Worm (Caenorhabditis elegans) whole organism, L3 larva: ENCODE measurements around the gene spig-10.

Experiments
- ZK546.5 ChIP-seq: sonication (generic microtip); optimal IDR thresholded peaks from 2 replicates; lab custom pipeline; 2017; ENCODE audit warnings: missing biosample characterization, missing genetic modification characterization
- ama-1 ChIP-seq: fragments of 150-350 bp; optimal IDR thresholded peaks from 2 replicates; lab custom pipeline; 2018
- ceh-82 ChIP-seq: fragments of 150-350 bp; optimal IDR thresholded peaks from 2 replicates; lab custom pipeline; 2014; ENCODE audit warnings: missing biosample characterization, missing genetic modification characterization
- ceh-9 ChIP-seq: sonication (generic microtip); optimal IDR thresholded peaks from 2 replicates; lab custom pipeline; 2018; ENCODE audit warnings: missing biosample characterization, missing genetic modification characterization
- daf-12 ChIP-seq: fragments of 150-350 bp; optimal IDR thresholded peaks from 2 replicates; lab custom pipeline; 2014; ENCODE audit warnings: missing biosample characterization, missing genetic modification reagents, missing genetic modification characterization
- egl-27 ChIP-seq: sonication (generic microtip); optimal IDR thresholded peaks from 4 replicates; lab custom pipeline; 2017; ENCODE audit warnings: missing biosample characterization, missing genetic modification reagents, missing genetic modification characterization
- egl-5 ChIP-seq: fragments of 150-350 bp; optimal IDR thresholded peaks from 2 replicates; lab custom pipeline; 2017; ENCODE audit warnings: missing biosample characterization, missing genetic modification reagents, missing genetic modification characterization, inconsistent platforms
- elt-1 ChIP-seq: fragments of 150-350 bp; optimal IDR thresholded peaks from 2 replicates; lab custom pipeline; 2014; ENCODE audit warnings: missing biosample characterization, missing genetic modification characterization
- elt-2 ChIP-seq: sonication (generic microtip); optimal IDR thresholded peaks from 2 replicates; lab custom pipeline; 2016; ENCODE audit warnings: missing genetic modification reagents, mild to moderate bottlenecking, missing genetic modification characterization, missing compliant biosample characterization
- elt-3 ChIP-seq, 3 experiments: fragments of 150-350 bp in 1 of 3; sonication (generic microtip) in 2 of 3; optimal IDR thresholded peaks; 2 replicates in 2 of 3; 4 replicates in 1 of 3; lab custom pipeline; 2014 to 2017; ENCODE audit warnings: missing biosample characterization in 3 of 3, missing genetic modification characterization in 3 of 3
- eor-1 ChIP-seq, 2 experiments: fragments of 150-350 bp; optimal IDR thresholded peaks; 2 replicates each; lab custom pipeline; 2014 to 2018; ENCODE audit warnings: missing biosample characterization in 2 of 2, missing genetic modification characterization in 2 of 2
- fkh-10 ChIP-seq: sonication (generic microtip); optimal IDR thresholded peaks from 2 replicates; lab custom pipeline; 2017; ENCODE audit warnings: missing biosample characterization, missing genetic modification reagents, missing genetic modification characterization
- fkh-2 ChIP-seq: fragments of 150-350 bp; optimal IDR thresholded peaks from 2 replicates; lab custom pipeline; 2014; ENCODE audit warnings: missing biosample characterization, missing genetic modification reagents, missing genetic modification characterization
- hmg-11 ChIP-seq: sonication (generic microtip); optimal IDR thresholded peaks from 2 replicates; lab custom pipeline; 2016; ENCODE audit warnings: missing genetic modification characterization, missing compliant biosample characterization
- jun-1 ChIP-seq: fragments of 150-350 bp; optimal IDR thresholded peaks from 2 replicates; lab custom pipeline; 2014; ENCODE audit warnings: missing biosample characterization, missing genetic modification reagents, missing genetic modification characterization
- lin-15B ChIP-seq: fragments of 150-350 bp; optimal IDR thresholded peaks from 2 replicates; lab custom pipeline; 2014; ENCODE audit warnings: missing biosample characterization, missing genetic modification characterization
- lin-39 ChIP-seq: fragments of 150-350 bp; optimal IDR thresholded peaks from 2 replicates; lab custom pipeline; 2018; ENCODE audit warnings: missing biosample characterization, missing genetic modification reagents, missing genetic modification characterization
- lsy-12 ChIP-seq: sonication (generic microtip); optimal IDR thresholded peaks from 2 replicates; lab custom pipeline; 2016; ENCODE audit warnings: mild to moderate bottlenecking, missing genetic modification characterization, missing compliant biosample characterization
- mml-1 ChIP-seq: fragments of 150-350 bp; sonication (generic microtip); optimal IDR thresholded peaks from 3 replicates; lab custom pipeline; 2014; ENCODE audit warnings: missing biosample characterization, missing genetic modification characterization
- nhr-12 ChIP-seq: fragments of 150-350 bp; optimal IDR thresholded peaks from 2 replicates; lab custom pipeline; 2014; ENCODE audit warnings: missing biosample characterization, missing genetic modification characterization
- nhr-25 ChIP-seq: sonication (generic microtip); optimal IDR thresholded peaks from 2 replicates; lab custom pipeline; 2017; ENCODE audit warnings: missing biosample characterization, missing genetic modification characterization
- nhr-28 ChIP-seq: fragments of 150-350 bp; optimal IDR thresholded peaks from 2 replicates; lab custom pipeline; 2014; ENCODE audit warnings: missing biosample characterization, missing genetic modification characterization
- nhr-43 ChIP-seq: sonication (generic microtip); optimal IDR thresholded peaks from 2 replicates; lab custom pipeline; 2016; ENCODE audit warnings: mild to moderate bottlenecking, missing genetic modification characterization, missing compliant biosample characterization; ENCODE audit not compliant: poor library complexity, severe bottlenecking
- nhr-67 ChIP-seq: fragments of 150-350 bp; optimal IDR thresholded peaks from 2 replicates; lab custom pipeline; 2014; ENCODE audit warnings: missing biosample characterization, missing genetic modification characterization
- nhr-77 ChIP-seq: fragments of 150-350 bp; optimal IDR thresholded peaks from 2 replicates; lab custom pipeline; 2014; ENCODE audit warnings: missing biosample characterization, missing genetic modification characterization
- pha-4 ChIP-seq: fragments of 150-350 bp; optimal IDR thresholded peaks from 2 replicates; lab custom pipeline; 2014; ENCODE audit warnings: missing biosample characterization, missing genetic modification reagents, missing genetic modification characterization
- pqm-1 ChIP-seq: fragments of 150-350 bp; optimal IDR thresholded peaks from 2 replicates; lab custom pipeline; 2017; ENCODE audit warnings: missing biosample characterization, missing genetic modification characterization, inconsistent platforms
- sea-2 ChIP-seq: fragments of 150-350 bp; sonication (generic microtip); optimal IDR thresholded peaks from 4 replicates; lab custom pipeline; 2014; ENCODE audit warnings: missing biosample characterization, missing genetic modification reagents, missing genetic modification characterization
- skn-1 ChIP-seq: fragments of 150-350 bp; optimal IDR thresholded peaks from 2 replicates; lab custom pipeline; 2014; ENCODE audit warnings: missing biosample characterization, missing genetic modification characterization
- snpc-4 ChIP-seq: fragments of 150-350 bp; optimal IDR thresholded peaks from 2 replicates; lab custom pipeline; 2014; ENCODE audit warnings: missing biosample characterization, missing genetic modification characterization
- unc-39 ChIP-seq: sonication (generic microtip); optimal IDR thresholded peaks from 4 replicates; lab custom pipeline; 2017; ENCODE audit warnings: missing biosample characterization, missing genetic modification characterization
- unc-62 ChIP-seq: fragments of 150-350 bp; sonication (generic microtip); optimal IDR thresholded peaks from 4 replicates; lab custom pipeline; 2014; ENCODE audit warnings: missing biosample characterization, missing genetic modification reagents, missing genetic modification characterization
- zag-1 ChIP-seq: fragments of 150-350 bp; optimal IDR thresholded peaks from 2 replicates; lab custom pipeline; 2014; ENCODE audit warnings: missing biosample characterization, missing genetic modification characterization
- ztf-11 ChIP-seq: fragments of 150-350 bp; optimal IDR thresholded peaks from 2 replicates; lab custom pipeline; 2014; ENCODE audit warnings: missing biosample characterization, missing genetic modification characterization
- ztf-4 ChIP-seq: fragments of 150-350 bp; optimal IDR thresholded peaks from 2 replicates; lab custom pipeline; 2014; ENCODE audit warnings: missing biosample characterization, missing genetic modification characterization

spig-10 gene

DNA sequence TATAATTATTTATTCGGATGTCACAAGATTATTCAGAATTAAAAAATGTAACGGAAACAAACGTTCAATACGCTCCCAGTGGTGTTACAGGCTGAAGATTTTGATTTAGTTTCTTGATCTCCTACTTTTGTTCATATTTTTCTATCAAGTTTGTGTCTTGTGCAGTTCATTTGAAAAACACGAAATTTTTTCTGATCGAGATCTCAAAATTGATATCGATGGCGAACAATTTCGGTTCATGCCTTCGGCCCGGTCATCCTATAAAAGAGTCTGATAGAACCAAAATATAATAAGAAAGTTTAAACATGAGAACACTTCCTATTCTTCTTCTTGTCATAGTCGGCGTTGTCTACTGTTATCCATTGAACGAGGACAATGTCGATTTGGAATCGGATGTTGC is 1.2 kb downstream of the spig-10 start, which contains the start of gene drd-10:
Gene drd-10 (plus strand): TSS at position 301 of the 400 bp plus-strand sequence.
- TF ChIP-seq elt-3 (tag; optimal IDR thresholded peaks at IDR 0.05; lab: Kevin White, UChicago) (no peak), lin-15B (tag; lab: Kevin White, UChicago) (no peak)

DNA sequence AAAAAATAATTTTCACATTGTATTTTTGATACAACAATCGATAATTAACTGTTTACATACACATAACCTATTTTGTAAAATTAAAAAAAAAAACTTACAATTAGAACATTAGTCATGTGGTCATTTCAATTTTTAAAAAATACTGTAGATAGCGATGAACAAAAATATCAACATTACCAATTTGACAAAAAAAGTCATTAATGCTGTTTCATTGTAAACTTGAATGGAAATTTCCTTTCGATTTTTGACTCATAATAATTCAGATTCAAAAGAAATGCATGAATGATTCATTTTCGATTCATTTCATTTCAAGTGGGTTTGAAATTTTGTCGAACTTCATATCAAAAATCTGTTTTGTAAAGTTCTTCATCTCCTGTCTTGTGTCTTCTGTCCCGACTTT is 3.4 kb downstream of the spig-10 start, which contains the start of gene C33G8.2:
Gene C33G8.2 (plus strand): TSS at position 301 of the 400 bp plus-strand sequence.
- TF ChIP-seq fkh-10 (GFP tag; lab: Kevin White, UChicago) (no peak), mml-1 (no peak), elt-3 (tag; optimal IDR thresholded peaks at IDR 0.05; lab: Kevin White, UChicago) (no peak), lin-39 (tag; lab: Kevin White, UChicago) (no peak), eor-1 (tag; optimal IDR thresholded peaks at IDR 0.05; lab: Kevin White, UChicago) (no peak), skn-1 (tag; lab: Kevin White, UChicago) (no peak), nhr-28 (no peak), unc-39 (no peak), fkh-2 (tag; lab: Kevin White, UChicago) (no peak), ztf-11 (tag; lab: Kevin White, UChicago) (no peak), daf-12 (tag; lab: Kevin White, UChicago) (no peak), ceh-82 (tag; lab: Kevin White, UChicago) (no peak), elt-2 (tag; lab: Kevin White, UChicago) (no peak)

DNA sequence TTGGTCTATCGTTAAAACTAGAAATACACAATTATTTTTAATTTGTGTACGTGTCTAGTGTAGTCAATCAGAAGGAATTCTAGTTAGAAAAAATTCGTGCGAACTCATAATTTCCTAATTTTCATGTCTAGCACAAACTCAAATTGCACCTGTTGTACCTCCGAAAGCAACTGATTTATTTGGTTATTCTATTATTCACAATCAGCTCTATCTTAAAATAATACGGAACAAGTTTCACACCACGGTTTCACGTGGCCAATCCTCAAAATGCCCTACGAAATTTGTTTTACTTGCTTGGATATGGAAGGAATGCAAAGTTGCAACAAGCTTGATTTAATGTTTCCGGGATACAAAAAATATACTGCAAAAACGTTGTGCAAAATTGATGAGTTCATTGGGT is 6.6 kb downstream of the spig-10 start, which contains the start of gene srw-127:
Gene srw-127 (plus strand): TSS at position 301 of the 400 bp plus-strand sequence.
- TF ChIP-seq ama-1 (lab: Kevin White, UChicago) (no peak), egl-27 (tag; lab: Kevin White, UChicago) (no peak)

DNA sequence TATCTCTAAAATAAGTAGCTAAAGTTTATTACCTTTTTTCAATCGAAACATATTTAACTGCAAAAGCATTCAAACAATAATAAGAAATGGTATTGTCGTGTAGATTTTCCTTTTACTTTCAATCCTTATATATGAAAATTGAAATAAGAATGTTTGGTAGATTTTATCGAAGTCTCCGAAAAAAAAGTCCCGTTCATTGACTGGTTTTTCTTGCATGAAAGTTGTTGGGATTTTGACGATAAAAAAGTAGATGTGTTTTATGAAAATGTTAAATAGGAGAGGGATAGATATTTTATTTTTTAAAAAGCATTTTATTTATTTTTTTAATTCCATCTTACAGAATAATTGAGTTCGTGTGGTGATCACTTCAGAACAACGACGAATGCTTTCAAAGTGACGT is 9.8 kb downstream of the spig-10 start, which contains the start of gene C33G8.13:
Gene C33G8.13 (minus strand): TSS at position 101 of the 400 bp plus-strand sequence.
- TF ChIP-seq ama-1 (lab: Kevin White, UChicago), result no peak
- no peak for TF ChIP-seq ceh-9
- no peak for TF ChIP-seq ztf-4
- no peak for TF ChIP-seq nhr-77 (tag; lab: Kevin White, UChicago)
- no peak for TF ChIP-seq nhr-12 (tag; lab: Kevin White, UChicago)
- TF ChIP-seq ZK546.5 (tag; lab: Kevin White, UChicago), result no peak
- no peak for TF ChIP-seq pqm-1
- no peak for TF ChIP-seq elt-2 (tag; lab: Kevin White, UChicago)
- TF ChIP-seq nhr-43 (tag; lab: Kevin White, UChicago), result no peak
- TF ChIP-seq nhr-67 (tag; lab: Kevin White, UChicago), result no peak
- TF ChIP-seq zag-1 (tag; lab: Kevin White, UChicago), result no peak
- no peak for TF ChIP-seq sea-2 (GFP tag; lab: Kevin White, UChicago)
- no peak for TF ChIP-seq daf-12 (tag; lab: Kevin White, UChicago)

DNA sequence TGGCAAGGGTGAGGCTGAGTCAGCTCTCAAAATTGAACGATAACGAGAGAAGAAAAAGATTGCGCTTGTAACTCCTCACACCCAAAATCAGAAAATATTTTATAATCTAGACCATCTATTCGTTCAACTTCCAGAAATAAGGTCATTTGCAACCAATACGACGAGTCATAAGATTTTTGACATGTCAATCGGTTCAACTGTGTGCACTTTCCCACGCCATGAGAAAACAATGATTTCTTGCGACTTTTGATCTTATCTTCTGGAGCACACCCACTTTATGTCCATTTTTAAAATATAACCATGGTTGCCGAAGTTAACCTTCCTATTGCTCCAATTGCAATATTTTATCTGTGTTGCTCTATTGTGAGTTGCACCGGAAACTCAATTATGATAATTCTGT is 11.0 kb downstream of the spig-10 start, which contains the start of gene srsx-32:
Gene srsx-32 (plus strand): TSS at position 301 of the 400 bp plus-strand sequence.
- TF ChIP-seq fkh-2 (tag; lab: Kevin White, UChicago) (no peak), nhr-43 (tag; lab: Kevin White, UChicago) (no peak), nhr-77 (tag; lab: Kevin White, UChicago) (no peak), elt-1 (tag; lab: Kevin White, UChicago) (no peak), unc-62 (no peak), lsy-12 (tag; lab: Kevin White, UChicago) (no peak), jun-1 (tag; lab: Kevin White, UChicago) (no peak), sea-2 (GFP tag; lab: Kevin White, UChicago) (no peak), snpc-4 (tag; lab: Kevin White, UChicago) (no peak), egl-5 (tag; lab: Kevin White, UChicago) (no peak)
- TF ChIP-seq, all 47 proteins: peak for 0

DNA sequence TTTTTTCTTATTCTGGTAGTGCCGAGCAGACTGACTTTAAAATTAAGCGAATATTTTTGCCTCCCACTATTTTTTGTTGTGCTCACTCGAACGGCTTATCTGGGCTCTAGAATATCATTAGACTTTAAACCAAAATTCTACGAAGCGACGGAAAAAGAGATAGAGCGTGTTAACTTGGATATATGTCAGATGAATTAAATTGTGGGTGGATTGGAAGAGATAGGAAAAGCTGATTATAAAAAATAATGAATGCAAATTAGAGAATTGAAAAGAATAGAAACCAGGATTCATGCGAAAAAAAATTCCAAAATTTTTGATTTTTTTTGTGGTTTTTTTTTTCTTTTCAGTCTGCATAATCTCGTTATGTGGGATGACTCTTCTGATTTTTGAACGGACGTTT is 15.7 kb downstream of the spig-10 start, which contains the start of gene F20A1.4:
Gene F20A1.4 (minus strand): TSS at position 101 of the 400 bp plus-strand sequence.
- TF ChIP-seq pha-4 (tag; lab: Kevin White, UChicago) (no peak), lsy-12 (tag; lab: Kevin White, UChicago) (no peak), sea-2 (GFP tag; lab: Kevin White, UChicago) (no peak), ZK546.5 (tag; lab: Kevin White, UChicago) (no peak), elt-2 (tag; lab: Kevin White, UChicago) (no peak), mml-1 (no peak), nhr-25 (tag; lab: Kevin White, UChicago) (no peak), unc-62 (no peak), elt-1 (tag; lab: Kevin White, UChicago) (no peak), lin-39 (tag; lab: Kevin White, UChicago) (no peak), pqm-1 (no peak), hmg-11 (no peak), ztf-4 (no peak), fkh-2 (tag; lab: Kevin White, UChicago) (no peak)
